Worm (Caenorhabditis elegans): ENCODE data around the gene fbxa-189.

- TF ChIP-seq ztf-11 (tag; optimal IDR thresholded peaks at IDR 0.05) = no peak
- no peak for TF ChIP-seq ztf-4 (tag; optimal IDR thresholded peaks at IDR 0.05)
- no peak for TF ChIP-seq aly-2 (tag; optimal IDR thresholded peaks at IDR 0.05)
- no peak for TF ChIP-seq lin-39 (tag; optimal IDR thresholded peaks at IDR 0.05)
- TF ChIP-seq unc-62 (GFP tag; optimal IDR thresholded peaks at IDR 0.05) = no peak
- no peak for TF ChIP-seq nhr-23 (tag; optimal IDR thresholded peaks at IDR 0.05)
- TF ChIP-seq daf-12 (tag; optimal IDR thresholded peaks at IDR 0.05) = no peak
- TF ChIP-seq nfya-1 (tag; optimal IDR thresholded peaks at IDR 0.05; ENCODE audit: insufficient read depth) = no peak
- no peak for TF ChIP-seq ceh-28 (tag; optimal IDR thresholded peaks at IDR 0.05)
- TF ChIP-seq ama-1 (optimal IDR thresholded peaks at IDR 0.05) = no peak
- TF ChIP-seq unc-39 (tag; optimal IDR thresholded peaks at IDR 0.05) = no peak
- TF ChIP-seq elt-1 (tag; optimal IDR thresholded peaks at IDR 0.05) = no peak
- TF ChIP-seq elt-3 (tag; optimal IDR thresholded peaks at IDR 0.05) = no peak
Measured at ce11 chrV:17376639-17377038, 31.6 kb downstream of the fbxa-189 start, which contains the start of gene Y20C6A.1.

All from whole organism, L3 larva.